Worm (Caenorhabditis elegans) whole organism, L1 larva: Measurements from ENCODE around the gene srxa-7.

Experiments
- C16A3.4 ChIP-seq: fragments of 150-350 bp; optimal IDR thresholded peaks from 2 replicates; lab custom pipeline; 2014; ENCODE audit warnings: missing biosample characterization, missing genetic modification characterization
- C34B4.2 ChIP-seq: sonication (generic microtip); optimal IDR thresholded peaks from 2 replicates; lab custom pipeline; 2017; ENCODE audit warnings: mild to moderate bottlenecking, missing genetic modification characterization, missing compliant biosample characterization
- F16B12.6 ChIP-seq: fragments of 150-350 bp; optimal IDR thresholded peaks from 2 replicates; lab custom pipeline; 2014; ENCODE audit warnings: missing biosample characterization, missing genetic modification characterization
- ama-1 ChIP-seq: fragments of 150-350 bp; optimal IDR thresholded peaks from 2 replicates; lab custom pipeline; 2014
- ceh-63 ChIP-seq: fragments of 200-800 bp; sonication (Bioruptor generic); optimal IDR thresholded peaks from 2 replicates; lab custom pipeline; 2018; ENCODE audit warnings: mild to moderate bottlenecking, missing genetic modification characterization, missing compliant biosample characterization
- ceh-8 ChIP-seq: fragments of 200-800 bp; sonication (Bioruptor generic); optimal IDR thresholded peaks from 2 replicates; lab custom pipeline; 2018; ENCODE audit warnings: mild to moderate bottlenecking, missing genetic modification characterization, moderate library complexity, missing compliant biosample characterization
- ceh-88 ChIP-seq: fragments of 200-800 bp; sonication (Bioruptor generic); IDR thresholded peaks from 2 replicates; pipeline ENCODE4 v1.3.6; 2022; ENCODE audit warnings: missing genetic modification characterization, missing compliant biosample characterization
- ces-1 ChIP-seq: fragments of 150-350 bp; optimal IDR thresholded peaks from 2 replicates; lab custom pipeline; 2014; ENCODE audit warnings: missing biosample characterization, missing genetic modification reagents, missing genetic modification characterization
- dpl-1 ChIP-seq, 3 experiments: fragments of 150-350 bp in 2 of 3; sonication (generic microtip) in 1 of 3; optimal IDR thresholded peaks; 2 replicates each; lab custom pipeline; 2014 to 2017; ENCODE audit warnings: missing biosample characterization in 3 of 3, missing genetic modification characterization in 3 of 3, missing genetic modification reagents in 3 of 3
- dsc-1 ChIP-seq: sonication (generic microtip); optimal IDR thresholded peaks from 2 replicates; lab custom pipeline; 2016; ENCODE audit warnings: mild to moderate bottlenecking, missing genetic modification characterization, missing compliant biosample characterization
- efl-1 ChIP-seq, 4 experiments: fragments of 150-350 bp; optimal IDR thresholded peaks in 3 of 4; peaks in 1 of 4; 1 replicate in 1 of 4; 2 replicates in 3 of 4; lab custom pipeline; 2014; ENCODE audit warnings: missing biosample characterization in 2 of 4, missing genetic modification characterization in 2 of 4, missing genetic modification reagents in 2 of 4
- egl-13 ChIP-seq: sonication (generic microtip); optimal IDR thresholded peaks from 2 replicates; lab custom pipeline; 2016; ENCODE audit warnings: missing genotype, missing genetic modification reagents, missing genetic modification characterization, missing compliant biosample characterization
- elt-2 ChIP-seq: sonication (generic microtip); optimal IDR thresholded peaks from 2 replicates; lab custom pipeline; 2016; ENCODE audit warnings: missing genetic modification characterization, mild to moderate bottlenecking, inconsistent platforms, missing compliant biosample characterization, missing genetic modification reagents
- ets-5 ChIP-seq: fragments of 200-800 bp; sonication (Bioruptor generic); IDR thresholded peaks from 2 replicates; pipeline ENCODE4 v1.3.6; 2022; ENCODE audit warnings: missing genetic modification characterization, missing compliant biosample characterization
- fkh-4 ChIP-seq: sonication (generic microtip); optimal IDR thresholded peaks from 2 replicates; lab custom pipeline; 2016; ENCODE audit warnings: missing compliant biosample characterization, missing genetic modification characterization, borderline replicate concordance
- grh-1 ChIP-seq: fragments of 200-800 bp; sonication (Bioruptor generic); IDR thresholded peaks from 2 replicates; pipeline ENCODE4 v1.3.6; 2022; ENCODE audit warnings: missing genetic modification reagents, missing genetic modification characterization, missing compliant biosample characterization
- hlh-17 ChIP-seq: fragments of 200-800 bp; sonication (Bioruptor generic); optimal IDR thresholded peaks from 2 replicates; lab custom pipeline; 2018; ENCODE audit warnings: missing genetic modification characterization, mild to moderate bottlenecking, missing compliant biosample characterization, moderate library complexity, borderline replicate concordance
- hlh-4 ChIP-seq: sonication (generic microtip); optimal IDR thresholded peaks from 2 replicates; lab custom pipeline; 2016; ENCODE audit warnings: mild to moderate bottlenecking, missing genetic modification characterization, missing compliant biosample characterization
- irx-1 ChIP-seq: sonication (generic microtip); optimal IDR thresholded peaks from 2 replicates; lab custom pipeline; 2016; ENCODE audit warnings: missing genetic modification characterization, missing compliant biosample characterization
- isw-1 ChIP-seq: fragments of 200-800 bp; sonication (Bioruptor generic); IDR thresholded peaks from 2 replicates; pipeline ENCODE4 v1.3.6; 2022; ENCODE audit warnings: missing genetic modification characterization, missing compliant biosample characterization
- jun-1 ChIP-seq: fragments of 150-350 bp; optimal IDR thresholded peaks from 2 replicates; lab custom pipeline; 2014; ENCODE audit warnings: missing biosample characterization, missing genetic modification reagents, missing genetic modification characterization
- lin-14 ChIP-seq: fragments of 200-800 bp; sonication (Bioruptor generic); optimal IDR thresholded peaks from 2 replicates; lab custom pipeline; 2018; ENCODE audit warnings: mild to moderate bottlenecking, missing genetic modification characterization, moderate library complexity, missing compliant biosample characterization
- lin-35 ChIP-seq, 2 experiments: fragments of 150-350 bp; optimal IDR thresholded peaks; 2 replicates each; lab custom pipeline; 2014; ENCODE audit warnings: missing biosample characterization in 2 of 2, missing genetic modification characterization in 2 of 2, missing genetic modification reagents in 2 of 2
- lin-39 ChIP-seq: fragments of 150-350 bp; optimal IDR thresholded peaks from 2 replicates; lab custom pipeline; 2014; ENCODE audit warnings: missing biosample characterization, missing genetic modification reagents, missing genetic modification characterization
- lir-3 ChIP-seq: sonication (generic microtip); optimal IDR thresholded peaks from 2 replicates; lab custom pipeline; 2016; ENCODE audit warnings: mild to moderate bottlenecking, missing genetic modification characterization, moderate library complexity, missing compliant biosample characterization; ENCODE audit not compliant: poor library complexity
- lsy-2 ChIP-seq, 2 experiments: fragments of 150-350 bp; optimal IDR thresholded peaks; 2 replicates each; lab custom pipeline; 2014; ENCODE audit warnings: missing biosample characterization in 2 of 2, missing genetic modification characterization in 2 of 2
- mdl-1 ChIP-seq, 2 experiments: fragments of 150-350 bp; optimal IDR thresholded peaks; 2 replicates each; lab custom pipeline; 2014 to 2017; ENCODE audit warnings: missing biosample characterization in 2 of 2, missing genetic modification characterization in 2 of 2, inconsistent platforms in 1 of 2
- mep-1 ChIP-seq: fragments of 150-350 bp; optimal IDR thresholded peaks from 2 replicates; lab custom pipeline; 2014; ENCODE audit warnings: missing biosample characterization, missing genetic modification characterization
- nhr-12 ChIP-seq: sonication (generic microtip); optimal IDR thresholded peaks from 2 replicates; lab custom pipeline; 2017; ENCODE audit warnings: missing biosample characterization, missing genetic modification characterization
- nhr-19 ChIP-seq: fragments of 200-800 bp; sonication (Bioruptor generic); conservative IDR thresholded peaks from 2 replicates; pipeline ENCODE4 v1.3.6; 2022; ENCODE audit warnings: missing genetic modification characterization, missing compliant biosample characterization
- nhr-20 ChIP-seq: sonication (generic microtip); optimal IDR thresholded peaks from 2 replicates; lab custom pipeline; 2016; ENCODE audit warnings: mild to moderate bottlenecking, missing genetic modification characterization, missing compliant biosample characterization
- nhr-237 ChIP-seq: fragments of 150-350 bp; optimal IDR thresholded peaks from 2 replicates; lab custom pipeline; 2014; ENCODE audit warnings: missing biosample characterization, missing genetic modification characterization
- nhr-47 ChIP-seq: sonication (generic microtip); optimal IDR thresholded peaks from 2 replicates; lab custom pipeline; 2016; ENCODE audit warnings: mild to moderate bottlenecking, missing genetic modification characterization, moderate library complexity, missing compliant biosample characterization
- nhr-71 ChIP-seq: sonication (generic microtip); optimal IDR thresholded peaks from 2 replicates; lab custom pipeline; 2016; ENCODE audit warnings: mild to moderate bottlenecking, missing genetic modification characterization, moderate library complexity, missing compliant biosample characterization
- nhr-76 ChIP-seq: sonication (generic microtip); optimal IDR thresholded peaks from 2 replicates; lab custom pipeline; 2017; ENCODE audit warnings: missing biosample characterization, missing genetic modification characterization
- nhr-84 ChIP-seq: sonication (generic microtip); optimal IDR thresholded peaks from 2 replicates; lab custom pipeline; 2017; ENCODE audit warnings: missing biosample characterization, missing genetic modification characterization
- nhr-85 ChIP-seq: sonication (generic microtip); peaks from one replicate; lab custom pipeline; 2016; ENCODE audit warnings: missing genetic modification characterization, inconsistent platforms, missing compliant biosample characterization
- nhr-90 ChIP-seq: sonication (generic microtip); optimal IDR thresholded peaks from 2 replicates; lab custom pipeline; 2016; ENCODE audit warnings: mild to moderate bottlenecking, missing genetic modification characterization, missing compliant biosample characterization; ENCODE audit not compliant: poor library complexity
- pax-3 ChIP-seq: fragments of 200-800 bp; sonication (Bioruptor generic); optimal IDR thresholded peaks from 2 replicates; lab custom pipeline; 2018; ENCODE audit warnings: mild to moderate bottlenecking, missing genetic modification characterization, moderate library complexity, missing compliant biosample characterization
- rnt-1 ChIP-seq: sonication (generic microtip); optimal IDR thresholded peaks from 2 replicates; lab custom pipeline; 2016; ENCODE audit warnings: mild to moderate bottlenecking, missing genetic modification characterization, moderate library complexity, missing compliant biosample characterization
- skn-1 ChIP-seq: fragments of 150-350 bp; optimal IDR thresholded peaks from 2 replicates; lab custom pipeline; 2014; ENCODE audit warnings: missing biosample characterization, missing genetic modification characterization
- snpc-4 ChIP-seq: fragments of 150-350 bp; optimal IDR thresholded peaks from 2 replicates; lab custom pipeline; 2014; ENCODE audit warnings: missing biosample characterization, missing genetic modification characterization
- snu-23 ChIP-seq: sonication (generic microtip); optimal IDR thresholded peaks from 2 replicates; lab custom pipeline; 2016; ENCODE audit warnings: missing genetic modification characterization, missing compliant biosample characterization
- unc-62 ChIP-seq: fragments of 150-350 bp; optimal IDR thresholded peaks from 2 replicates; lab custom pipeline; 2014; ENCODE audit warnings: missing biosample characterization, missing genetic modification reagents, missing genetic modification characterization
- unc-86 ChIP-seq: sonication (generic microtip); optimal IDR thresholded peaks from 2 replicates; lab custom pipeline; 2016; ENCODE audit warnings: missing genetic modification characterization, missing compliant biosample characterization

The srxa-7 gene

ce11 chrV:16350775-16351378 is 43.5 kb downstream of the srxa-7 start (continued):
- TF ChIP-seq ama-1 (no peak), efl-1 (optimal IDR thresholded peaks at IDR 0.05; lab: Kevin White, UChicago) (peak; percentile 42 to 43), efl-1 (GFP tag; optimal IDR thresholded peaks at IDR 0.05 in 1 of 2; lab: Kevin White, UChicago) (peak; percentile 30 to 89), ceh-63 (GFP tag; lab: Kevin White, UChicago) (no peak), hlh-4 (tag; lab: Kevin White, UChicago) (no peak), nhr-84 (no peak), ceh-8 (GFP tag; lab: Kevin White, UChicago) (no peak), lir-3 (tag; lab: Kevin White, UChicago) (no peak), unc-86 (tag; lab: Kevin White, UChicago) (peak; percentile 39), jun-1 (peak; percentile 25)

DNA sequence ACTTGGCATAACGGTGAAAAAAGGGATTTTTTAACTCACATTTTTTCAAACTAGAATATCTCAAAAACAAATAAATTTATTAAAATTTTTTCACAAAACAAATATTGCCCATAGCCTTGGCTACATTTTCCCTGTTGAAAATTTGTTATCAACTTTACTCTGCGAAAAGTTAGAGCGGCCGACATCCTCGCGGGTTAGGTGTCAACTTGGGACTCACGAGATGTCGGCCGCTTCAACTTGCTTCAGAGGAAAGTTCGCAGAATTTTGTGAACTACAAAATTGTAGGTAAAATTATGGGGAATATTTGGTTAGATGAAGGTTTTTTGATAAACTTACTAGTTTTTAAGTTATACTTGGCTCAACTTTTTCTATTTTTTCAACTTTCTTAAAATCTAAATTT is 44.4 kb downstream of the srxa-7 start:
- TF ChIP-seq mdl-1 (tag; optimal IDR thresholded peaks at IDR 0.05; lab: Kevin White, UChicago): no peak
- no peak for TF ChIP-seq ets-5 (GFP tag; lab: Robert Waterston, UW)
- TF ChIP-seq F16B12.6: no peak
- no peak for TF ChIP-seq egl-13 (tag; lab: Kevin White, UChicago)
- no peak for TF ChIP-seq isw-1 (GFP tag; lab: Robert Waterston, UW)
- peak; percentile 85 for TF ChIP-seq snpc-4 (tag; lab: Kevin White, UChicago)
- TF ChIP-seq ces-1 (GFP tag; lab: Kevin White, UChicago): no peak

DNA sequence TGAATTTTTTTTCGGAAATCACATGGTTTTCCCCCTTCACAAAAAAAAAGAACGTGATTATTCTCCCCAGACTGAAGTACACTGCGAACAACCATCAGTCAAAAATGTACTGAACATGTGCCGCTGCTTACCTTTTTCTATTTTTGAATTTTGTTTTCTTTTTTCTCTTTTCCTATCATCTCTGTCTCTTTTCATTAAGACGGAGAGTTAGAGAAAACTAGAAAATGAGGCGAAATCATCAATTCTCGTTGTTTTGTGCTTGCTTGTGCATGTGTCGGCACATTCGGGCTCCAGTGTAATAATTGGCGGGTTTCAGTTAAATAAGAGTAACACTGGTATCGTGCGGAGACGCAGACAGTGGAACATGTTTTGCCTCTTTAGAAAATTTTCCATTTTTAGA is 44.9 kb downstream of the srxa-7 start:
- TF ChIP-seq nhr-19 (GFP tag; lab: Robert Waterston, UW): 0 out of 2 replicates have a peak, but pooled peaks have one; percentile 28
- peak in 1 of 2 experiments; percentile 61 for TF ChIP-seq lin-35 (GFP tag; optimal IDR thresholded peaks at IDR 0.05; lab: Kevin White, UChicago)
- TF ChIP-seq lin-14 (GFP tag; lab: Kevin White, UChicago): peak; percentile 72
- peak in 1 of 2 experiments; percentile 50 for TF ChIP-seq mdl-1 (tag; optimal IDR thresholded peaks at IDR 0.05; lab: Kevin White, UChicago)
- TF ChIP-seq fkh-4 (tag; lab: Kevin White, UChicago): no peak
- peak in 1 of 2 experiments; percentile 44 for TF ChIP-seq lsy-2 (tag; optimal IDR thresholded peaks at IDR 0.05; lab: Kevin White, UChicago)
- TF ChIP-seq dsc-1 (tag; lab: Kevin White, UChicago): peak; percentile 51
- TF ChIP-seq mep-1 (tag; lab: Kevin White, UChicago): peak; percentile 39
- peak; percentile 15 to 25 for TF ChIP-seq efl-1 (optimal IDR thresholded peaks at IDR 0.05; lab: Kevin White, UChicago)
- peak; percentile 9 to 90 for TF ChIP-seq efl-1 (GFP tag; optimal IDR thresholded peaks at IDR 0.05 in 1 of 2; lab: Kevin White, UChicago)
- peak in 1 of 3 experiments; percentile 13 for TF ChIP-seq dpl-1 (GFP tag; optimal IDR thresholded peaks at IDR 0.05; lab: Kevin White, UChicago)
- peak; percentile 14 for TF ChIP-seq lin-39 (tag; lab: Kevin White, UChicago)
- peak; percentile 28 for TF ChIP-seq skn-1 (tag; lab: Kevin White, UChicago)
- no peak for TF ChIP-seq snpc-4 (tag; lab: Kevin White, UChicago)
- TF ChIP-seq F16B12.6: no peak
- no peak for TF ChIP-seq ama-1
- TF ChIP-seq snu-23 (GFP tag; lab: Kevin White, UChicago): peak; percentile 34
- peak; percentile 43 for TF ChIP-seq nhr-20 (tag; lab: Kevin White, UChicago)
- TF ChIP-seq rnt-1 (tag; lab: Kevin White, UChicago): peak; percentile 67
- TF ChIP-seq C16A3.4 (tag; lab: Kevin White, UChicago): peak; percentile 12
- TF ChIP-seq egl-13 (tag; lab: Kevin White, UChicago): no peak
- TF ChIP-seq nhr-85: peak; percentile 36
- TF ChIP-seq nhr-71: peak; percentile 58

- no peak for TF ChIP-seq nhr-90
- no peak for TF ChIP-seq nhr-237 (tag; lab: Kevin White, UChicago)
- no peak for TF ChIP-seq nhr-47 (tag; lab: Kevin White, UChicago)
- TF ChIP-seq unc-62 (GFP tag; lab: Kevin White, UChicago): no peak
- TF ChIP-seq hlh-17 (GFP tag; lab: Kevin White, UChicago): no peak
- no peak for TF ChIP-seq nhr-76 (tag; lab: Kevin White, UChicago)
- no peak for TF ChIP-seq pax-3
- TF ChIP-seq mep-1 (tag; lab: Kevin White, UChicago): peak; percentile 40
- TF ChIP-seq nhr-12 (tag; lab: Kevin White, UChicago): no peak
- no peak for TF ChIP-seq grh-1 (GFP tag; lab: Robert Waterston, UW)
- TF ChIP-seq unc-86 (tag; lab: Kevin White, UChicago): no peak
- no peak for TF ChIP-seq irx-1 (tag; lab: Kevin White, UChicago)
- TF ChIP-seq elt-2: no peak
- no peak for TF ChIP-seq ceh-88 (GFP tag; lab: Robert Waterston, UW)
- TF ChIP-seq lin-39 (tag; lab: Kevin White, UChicago): no peak
- TF ChIP-seq ets-5 (GFP tag; lab: Robert Waterston, UW): no peak
- no peak for TF ChIP-seq C34B4.2
- TF ChIP-seq rnt-1 (tag; lab: Kevin White, UChicago): no peak
These were observed 47.3 kb downstream of the srxa-7 start for ce11 chrV:16354675-16355074.
